Worm (Caenorhabditis elegans) whole organism, L1 larva: Measurements from ENCODE around the gene F55A4.3.
A peak's percentile ranks its signal among the peaks of the same experiment; 100 is the strongest.

Experiments
- C34B4.2 ChIP-seq: sonication (generic microtip); optimal IDR thresholded peaks from 2 replicates; lab custom pipeline; 2017; ENCODE audit warnings: mild to moderate bottlenecking, missing genetic modification characterization, missing compliant biosample characterization
- blmp-1 ChIP-seq: fragments of 150-350 bp; optimal IDR thresholded peaks from 2 replicates; lab custom pipeline; 2014; ENCODE audit warnings: missing biosample characterization, missing genetic modification characterization
- ceh-8 ChIP-seq: fragments of 200-800 bp; sonication (Bioruptor generic); optimal IDR thresholded peaks from 2 replicates; lab custom pipeline; 2018; ENCODE audit warnings: mild to moderate bottlenecking, missing genetic modification characterization, moderate library complexity, missing compliant biosample characterization
- ceh-90 ChIP-seq: sonication (generic microtip); optimal IDR thresholded peaks from 2 replicates; lab custom pipeline; 2016; ENCODE audit warnings: missing genetic modification characterization, missing compliant biosample characterization
- ces-1 ChIP-seq: fragments of 150-350 bp; optimal IDR thresholded peaks from 2 replicates; lab custom pipeline; 2014; ENCODE audit warnings: missing biosample characterization, missing genetic modification reagents, missing genetic modification characterization
- dpl-1 ChIP-seq, 3 experiments: fragments of 150-350 bp in 2 of 3; sonication (generic microtip) in 1 of 3; optimal IDR thresholded peaks; 2 replicates each; lab custom pipeline; 2014 to 2017; ENCODE audit warnings: missing biosample characterization in 3 of 3, missing genetic modification characterization in 3 of 3, missing genetic modification reagents in 3 of 3
- efl-1 ChIP-seq, 4 experiments: fragments of 150-350 bp; optimal IDR thresholded peaks in 3 of 4; peaks in 1 of 4; 1 replicate in 1 of 4; 2 replicates in 3 of 4; lab custom pipeline; 2014; ENCODE audit warnings: missing biosample characterization in 2 of 4, missing genetic modification characterization in 2 of 4, missing genetic modification reagents in 2 of 4
- efl-3 ChIP-seq: fragments of 200-800 bp; sonication (Bioruptor generic); optimal IDR thresholded peaks from 2 replicates; lab custom pipeline; 2018; ENCODE audit warnings: mild to moderate bottlenecking, missing genetic modification characterization, missing compliant biosample characterization
- egl-13 ChIP-seq: sonication (generic microtip); optimal IDR thresholded peaks from 2 replicates; lab custom pipeline; 2016; ENCODE audit warnings: missing genotype, missing genetic modification reagents, missing genetic modification characterization, missing compliant biosample characterization
- egl-27 ChIP-seq, 2 experiments: fragments of 150-350 bp in 1 of 2; sonication (generic microtip); optimal IDR thresholded peaks; 3 replicates each; lab custom pipeline; 2017 to 2018; ENCODE audit warnings: missing biosample characterization in 2 of 2, missing genetic modification characterization in 2 of 2, missing genetic modification reagents in 2 of 2
- elt-2 ChIP-seq: sonication (generic microtip); optimal IDR thresholded peaks from 2 replicates; lab custom pipeline; 2016; ENCODE audit warnings: missing genetic modification characterization, mild to moderate bottlenecking, inconsistent platforms, missing compliant biosample characterization, missing genetic modification reagents
- elt-3 ChIP-seq, 6 experiments: fragments of 150-350 bp in 1 of 6; sonication (generic microtip); optimal IDR thresholded peaks; 2 replicates each; lab custom pipeline; 2017 to 2018; ENCODE audit warnings: missing biosample characterization in 6 of 6, missing genetic modification characterization in 6 of 6, inconsistent platforms in 1 of 6
- grh-1 ChIP-seq: fragments of 200-800 bp; sonication (Bioruptor generic); IDR thresholded peaks from 2 replicates; pipeline ENCODE4 v1.3.6; 2022; ENCODE audit warnings: missing genetic modification reagents, missing genetic modification characterization, missing compliant biosample characterization
- hlh-17 ChIP-seq: fragments of 200-800 bp; sonication (Bioruptor generic); optimal IDR thresholded peaks from 2 replicates; lab custom pipeline; 2018; ENCODE audit warnings: missing genetic modification characterization, mild to moderate bottlenecking, missing compliant biosample characterization, moderate library complexity, borderline replicate concordance
- hlh-4 ChIP-seq: sonication (generic microtip); optimal IDR thresholded peaks from 2 replicates; lab custom pipeline; 2016; ENCODE audit warnings: mild to moderate bottlenecking, missing genetic modification characterization, missing compliant biosample characterization
- jun-1 ChIP-seq: fragments of 150-350 bp; optimal IDR thresholded peaks from 2 replicates; lab custom pipeline; 2014; ENCODE audit warnings: missing biosample characterization, missing genetic modification reagents, missing genetic modification characterization
- lin-13 ChIP-seq: fragments of 150-350 bp; optimal IDR thresholded peaks from 2 replicates; lab custom pipeline; 2014; ENCODE audit warnings: missing biosample characterization, missing genetic modification reagents, missing genetic modification characterization
- lin-14 ChIP-seq: fragments of 200-800 bp; sonication (Bioruptor generic); optimal IDR thresholded peaks from 2 replicates; lab custom pipeline; 2018; ENCODE audit warnings: mild to moderate bottlenecking, missing genetic modification characterization, moderate library complexity, missing compliant biosample characterization
- lin-15B ChIP-seq: fragments of 150-350 bp; sonication (generic microtip); optimal IDR thresholded peaks from 3 replicates; lab custom pipeline; 2014; ENCODE audit warnings: missing biosample characterization, missing genetic modification characterization
- lin-35 ChIP-seq, 2 experiments: fragments of 150-350 bp; optimal IDR thresholded peaks; 2 replicates each; lab custom pipeline; 2014; ENCODE audit warnings: missing biosample characterization in 2 of 2, missing genetic modification characterization in 2 of 2, missing genetic modification reagents in 2 of 2
- lsy-2 ChIP-seq, 2 experiments: fragments of 150-350 bp; optimal IDR thresholded peaks; 2 replicates each; lab custom pipeline; 2014; ENCODE audit warnings: missing biosample characterization in 2 of 2, missing genetic modification characterization in 2 of 2
- mab-9 ChIP-seq: fragments of 200-800 bp; sonication (Bioruptor generic); IDR thresholded peaks from 2 replicates; pipeline ENCODE4 v1.3.6; 2022; ENCODE audit warnings: missing genetic modification reagents, missing genetic modification characterization, missing compliant biosample characterization
- mdl-1 ChIP-seq, 2 experiments: fragments of 150-350 bp; optimal IDR thresholded peaks; 2 replicates each; lab custom pipeline; 2014 to 2017; ENCODE audit warnings: missing biosample characterization in 2 of 2, missing genetic modification characterization in 2 of 2, inconsistent platforms in 1 of 2
- nhr-19 ChIP-seq: fragments of 200-800 bp; sonication (Bioruptor generic); conservative IDR thresholded peaks from 2 replicates; pipeline ENCODE4 v1.3.6; 2022; ENCODE audit warnings: missing genetic modification characterization, missing compliant biosample characterization
- nhr-20 ChIP-seq: sonication (generic microtip); optimal IDR thresholded peaks from 2 replicates; lab custom pipeline; 2016; ENCODE audit warnings: mild to moderate bottlenecking, missing genetic modification characterization, missing compliant biosample characterization
- nhr-47 ChIP-seq: sonication (generic microtip); optimal IDR thresholded peaks from 2 replicates; lab custom pipeline; 2016; ENCODE audit warnings: mild to moderate bottlenecking, missing genetic modification characterization, moderate library complexity, missing compliant biosample characterization
- nhr-71 ChIP-seq: sonication (generic microtip); optimal IDR thresholded peaks from 2 replicates; lab custom pipeline; 2016; ENCODE audit warnings: mild to moderate bottlenecking, missing genetic modification characterization, moderate library complexity, missing compliant biosample characterization
- nhr-76 ChIP-seq: sonication (generic microtip); optimal IDR thresholded peaks from 2 replicates; lab custom pipeline; 2017; ENCODE audit warnings: missing biosample characterization, missing genetic modification characterization
- nhr-84 ChIP-seq: sonication (generic microtip); optimal IDR thresholded peaks from 2 replicates; lab custom pipeline; 2017; ENCODE audit warnings: missing biosample characterization, missing genetic modification characterization
- nhr-85 ChIP-seq: sonication (generic microtip); peaks from one replicate; lab custom pipeline; 2016; ENCODE audit warnings: missing genetic modification characterization, inconsistent platforms, missing compliant biosample characterization
- nhr-90 ChIP-seq: sonication (generic microtip); optimal IDR thresholded peaks from 2 replicates; lab custom pipeline; 2016; ENCODE audit warnings: mild to moderate bottlenecking, missing genetic modification characterization, missing compliant biosample characterization; ENCODE audit not compliant: poor library complexity
- pag-3 ChIP-seq: sonication (generic microtip); optimal IDR thresholded peaks from 2 replicates; lab custom pipeline; 2017; ENCODE audit warnings: missing genetic modification characterization, mild to moderate bottlenecking, missing compliant biosample characterization, antibody characterized with exemption, borderline replicate concordance; ENCODE audit not compliant: insufficient read depth
- skn-1 ChIP-seq: fragments of 150-350 bp; optimal IDR thresholded peaks from 2 replicates; lab custom pipeline; 2014; ENCODE audit warnings: missing biosample characterization, missing genetic modification characterization
- snpc-4 ChIP-seq: fragments of 150-350 bp; optimal IDR thresholded peaks from 2 replicates; lab custom pipeline; 2014; ENCODE audit warnings: missing biosample characterization, missing genetic modification characterization
- snu-23 ChIP-seq: sonication (generic microtip); optimal IDR thresholded peaks from 2 replicates; lab custom pipeline; 2016; ENCODE audit warnings: missing genetic modification characterization, missing compliant biosample characterization
- sptf-1 ChIP-seq: fragments of 150-350 bp; optimal IDR thresholded peaks from 2 replicates; lab custom pipeline; 2014; ENCODE audit warnings: missing biosample characterization, missing genetic modification characterization
- swsn-7 ChIP-seq: sonication (generic microtip); optimal IDR thresholded peaks from 2 replicates; lab custom pipeline; 2016; ENCODE audit warnings: missing genetic modification characterization, missing compliant biosample characterization
- tbx-2 ChIP-seq: sonication (generic microtip); optimal IDR thresholded peaks from 2 replicates; lab custom pipeline; 2016; ENCODE audit warnings: missing genetic modification characterization, missing compliant biosample characterization
- unc-130 ChIP-seq: fragments of 150-350 bp; optimal IDR thresholded peaks from 2 replicates; lab custom pipeline; 2017; ENCODE audit warnings: missing biosample characterization, missing genetic modification characterization, inconsistent platforms
- unc-30 ChIP-seq: sonication (generic microtip); optimal IDR thresholded peaks from 2 replicates; lab custom pipeline; 2017; ENCODE audit warnings: missing biosample characterization, missing genetic modification characterization
- unc-98 ChIP-seq: fragments of 200-800 bp; sonication (Bioruptor generic); IDR thresholded peaks from 2 replicates; pipeline ENCODE4 v1.3.6; 2022; ENCODE audit warnings: missing genetic modification characterization, missing compliant biosample characterization
- vab-15 ChIP-seq: sonication (generic microtip); optimal IDR thresholded peaks from 2 replicates; lab custom pipeline; 2017; ENCODE audit warnings: missing genotype, mild to moderate bottlenecking, missing genetic modification characterization, missing compliant biosample characterization
- xbp-1 ChIP-seq: sonication (generic microtip); optimal IDR thresholded peaks from 2 replicates; lab custom pipeline; 2016; ENCODE audit warnings: missing genetic modification characterization, missing compliant biosample characterization
- zag-1 ChIP-seq: fragments of 150-350 bp; optimal IDR thresholded peaks from 2 replicates; lab custom pipeline; 2014; ENCODE audit warnings: missing biosample characterization, missing genetic modification characterization

Gene F55A4.3

ce11 chrX:1035039-1035598 is 10.2 kb upstream of the F55A4.3 start, which contains the start of the genes stau-1 and sec-22 (continued):
- TF ChIP-seq tbx-2 (tag; lab: Kevin White, UChicago) (no peak), skn-1 (tag; lab: Kevin White, UChicago) (peak; percentile 65), nhr-20 (tag; lab: Kevin White, UChicago) (no peak), lin-14 (peak; percentile 75), dpl-1 (GFP tag; optimal IDR thresholded peaks at IDR 0.05; lab: Kevin White, UChicago) (peak in 2 of 3 experiments; percentile 3 to 33), vab-15 (tag; lab: Kevin White, UChicago) (peak; percentile 33), unc-98 (no peak), nhr-84 (tag; lab: Kevin White, UChicago) (no peak), nhr-76 (no peak), efl-1 (optimal IDR thresholded peaks at IDR 0.05; lab: Kevin White, UChicago) (peak in 1 of 2 experiments; percentile 21), efl-1 (GFP tag; optimal IDR thresholded peaks at IDR 0.05 in 1 of 2; lab: Kevin White, UChicago) (no peak), zag-1 (no peak), efl-3 (GFP tag; lab: Kevin White, UChicago) (no peak)

- TF ChIP-seq sptf-1 (tag; lab: Kevin White, UChicago), result no peak
- no peak for TF ChIP-seq tbx-2 (tag; lab: Kevin White, UChicago)
- no peak for TF ChIP-seq egl-27 (tag; optimal IDR thresholded peaks at IDR 0.05; lab: Kevin White, UChicago)
- TF ChIP-seq nhr-19 (GFP tag; lab: Robert Waterston, UW), result no peak
Measured at ce11 chrX:1030867-1031266, 6.0 kb upstream of the F55A4.3 start.

- TF ChIP-seq vab-15 (tag; lab: Kevin White, UChicago) (no peak), pag-3 (no peak), C34B4.2 (no peak), mab-9 (GFP tag; lab: Robert Waterston, UW) (no peak), dpl-1 (GFP tag; optimal IDR thresholded peaks at IDR 0.05; lab: Kevin White, UChicago) (no peak), elt-2 (tag; lab: Kevin White, UChicago) (no peak), tbx-2 (tag; lab: Kevin White, UChicago) (no peak), nhr-71 (tag; lab: Kevin White, UChicago) (no peak), jun-1 (tag; lab: Kevin White, UChicago) (no peak), zag-1 (no peak), lin-13 (GFP tag; lab: Kevin White, UChicago) (no peak), nhr-19 (GFP tag; lab: Robert Waterston, UW) (no peak)
Measured at ce11 chrX:1027370-1027769, 2.5 kb upstream of the F55A4.3 start.

ce11 chrX:1026722-1027121 is 1.8 kb upstream of the F55A4.3 start:
- TF ChIP-seq lsy-2 (tag; optimal IDR thresholded peaks at IDR 0.05; lab: Kevin White, UChicago) (no peak), sptf-1 (tag; lab: Kevin White, UChicago) (no peak), nhr-85 (peak; percentile 87), ces-1 (GFP tag; lab: Kevin White, UChicago) (no peak), nhr-19 (GFP tag; lab: Robert Waterston, UW) (peak; percentile 60), skn-1 (tag; lab: Kevin White, UChicago) (peak; percentile 83), swsn-7 (tag; lab: Kevin White, UChicago) (no peak), nhr-90 (tag; lab: Kevin White, UChicago) (peak; percentile 26), mdl-1 (tag; optimal IDR thresholded peaks at IDR 0.05; lab: Kevin White, UChicago) (peak in 1 of 2 experiments; percentile 62), lin-15B (tag; lab: Kevin White, UChicago) (no peak), snpc-4 (tag; lab: Kevin White, UChicago) (no peak), hlh-4 (tag; lab: Kevin White, UChicago) (no peak), nhr-20 (tag; lab: Kevin White, UChicago) (peak; percentile 70), ceh-90 (tag; lab: Kevin White, UChicago) (no peak), egl-13 (tag; lab: Kevin White, UChicago) (no peak), nhr-47 (tag; lab: Kevin White, UChicago) (peak; percentile 32), lin-14 (peak; percentile 71), hlh-17 (no peak), grh-1 (peak; percentile 12; the same call in 1 of the 2 replicates), tbx-2 (tag; lab: Kevin White, UChicago) (peak; percentile 38), lin-35 (GFP tag; optimal IDR thresholded peaks at IDR 0.05; lab: Kevin White, UChicago) (peak in 1 of 2 experiments; percentile 66), blmp-1 (tag; lab: Kevin White, UChicago) (peak; percentile 40), ceh-8 (GFP tag; lab: Kevin White, UChicago) (no peak), unc-30 (tag; lab: Kevin White, UChicago) (no peak), unc-130 (peak; percentile 53), xbp-1 (tag; lab: Kevin White, UChicago) (no peak), snu-23 (peak; percentile 57), nhr-71 (tag; lab: Kevin White, UChicago) (peak; percentile 74), elt-3 (tag; optimal IDR thresholded peaks at IDR 0.05; lab: Kevin White, UChicago) (peak in 2 of 6 experiments; percentile 45 to 71)
